Fruit fly (Drosophila melanogaster) whole organism, prepupa: Measurements from ENCODE around the gene CG17440.

Experiments used
- Blimp-1 ChIP-seq: fragments of 200-800 bp; sonication (Bioruptor generic); optimal IDR thresholded peaks from 3 replicates; lab custom pipeline; 2017; ENCODE audit warnings: missing biosample characterization, missing genetic modification characterization, mild to moderate bottlenecking, moderate library complexity, missing genetic modification reagents
- CG10669 ChIP-seq: fragments of 200-800 bp; sonication (Bioruptor generic); optimal IDR thresholded peaks from 3 replicates; lab custom pipeline; 2018; ENCODE audit warnings: missing biosample characterization, mild to moderate bottlenecking, missing genetic modification characterization, moderate library complexity
- CG11294 ChIP-seq: fragments of 200-800 bp; sonication (Bioruptor generic); IDR thresholded peaks from 2 replicates; pipeline ENCODE4 v1.3.6; 2022; ENCODE audit warnings: missing biosample characterization, missing genetic modification characterization
- CG11762 ChIP-seq: fragments of 200-800 bp; sonication (Bioruptor generic); optimal IDR thresholded peaks from 3 replicates; lab custom pipeline; 2016; ENCODE audit warnings: missing biosample characterization, missing genetic modification characterization; ENCODE audit not compliant: insufficient read depth
- CG15336 ChIP-seq: fragments of 200-800 bp; sonication (Bioruptor generic); IDR thresholded peaks from 2 replicates; pipeline ENCODE4 v1.3.6; 2022; ENCODE audit warnings: missing biosample characterization, missing genetic modification characterization
- CG16779 ChIP-seq: fragments of 200-800 bp; sonication (Bioruptor generic); optimal IDR thresholded peaks from 3 replicates; lab custom pipeline; 2017; ENCODE audit warnings: missing biosample characterization, mild to moderate bottlenecking, missing genetic modification characterization
- CG3032 ChIP-seq: fragments of 200-800 bp; optimal IDR thresholded peaks from 2 replicates; lab custom pipeline; 2019; ENCODE audit warnings: missing biosample characterization, mild to moderate bottlenecking, missing genetic modification characterization, moderate library complexity
- CG31627 ChIP-seq: fragments of 200-800 bp; sonication (Bioruptor generic); optimal IDR thresholded peaks from 3 replicates; lab custom pipeline; 2016; ENCODE audit warnings: missing biosample characterization, missing genetic modification characterization
- CG32006 ChIP-seq: fragments of 200-800 bp; sonication (Bioruptor generic); optimal IDR thresholded peaks from 3 replicates; lab custom pipeline; 2017; ENCODE audit warnings: missing biosample characterization, mild to moderate bottlenecking, missing genetic modification characterization
- CG3919 ChIP-seq: fragments of 200-800 bp; sonication (Bioruptor generic); optimal IDR thresholded peaks from 3 replicates; lab custom pipeline; 2016; ENCODE audit warnings: missing biosample characterization, missing genetic modification characterization
- CG6808 ChIP-seq: fragments of 200-800 bp; sonication (Bioruptor generic); optimal IDR thresholded peaks from 3 replicates; lab custom pipeline; 2017; ENCODE audit warnings: missing biosample characterization, missing genetic modification characterization, mild to moderate bottlenecking, moderate library complexity, missing genetic modification reagents
- CG6854 ChIP-seq: fragments of 200-800 bp; sonication (Bioruptor generic); optimal IDR thresholded peaks from 2 replicates; lab custom pipeline; 2017; ENCODE audit warnings: missing biosample characterization, mild to moderate bottlenecking, missing genetic modification characterization
- CG8119 ChIP-seq: fragments of 200-800 bp; sonication (Bioruptor generic); IDR thresholded peaks from 3 replicates; pipeline ENCODE4 v1.3.6; 2022; ENCODE audit warnings: missing biosample characterization, missing genetic modification characterization
- CG8632 ChIP-seq: fragments of 200-800 bp; sonication (Bioruptor generic); optimal IDR thresholded peaks from 3 replicates; lab custom pipeline; 2016; ENCODE audit warnings: missing biosample characterization, missing genetic modification characterization
- CG9139 ChIP-seq: fragments of 200-800 bp; sonication (Bioruptor generic); optimal IDR thresholded peaks from 3 replicates; lab custom pipeline; 2017; ENCODE audit warnings: missing biosample characterization, mild to moderate bottlenecking, missing genetic modification characterization
- Eip78C ChIP-seq: fragments of 200-800 bp; sonication (Bioruptor generic); peaks from one replicate; lab custom pipeline; 2016; ENCODE audit warnings: missing biosample characterization, missing genetic modification characterization
- Eip93F ChIP-seq: fragments of 200-800 bp; sonication (Bioruptor generic); optimal IDR thresholded peaks from 2 replicates; lab custom pipeline; 2016; ENCODE audit warnings: missing biosample characterization, mild to moderate bottlenecking, missing genetic modification characterization
- Ets21C ChIP-seq: fragments of 200-800 bp; sonication (Bioruptor generic); optimal IDR thresholded peaks from 3 replicates; lab custom pipeline; 2016; ENCODE audit warnings: missing biosample characterization, missing genetic modification characterization
- Ets96B ChIP-seq: fragments of 200-800 bp; optimal IDR thresholded peaks from 2 replicates; lab custom pipeline; 2019; ENCODE audit warnings: missing biosample characterization, mild to moderate bottlenecking, missing genetic modification characterization, moderate library complexity
- Gug ChIP-seq: fragments of 200-800 bp; sonication (Bioruptor generic); IDR thresholded peaks from 2 replicates; pipeline ENCODE4 v1.3.6; 2022; ENCODE audit warnings: missing biosample characterization, missing genetic modification characterization
- Lpt ChIP-seq: fragments of 200-800 bp; sonication (Bioruptor generic); optimal IDR thresholded peaks from 3 replicates; lab custom pipeline; 2016; ENCODE audit warnings: missing biosample characterization, missing genetic modification characterization
- OdsH ChIP-seq: fragments of 200-800 bp; sonication (Bioruptor generic); optimal IDR thresholded peaks from 3 replicates; lab custom pipeline; 2016; ENCODE audit warnings: missing biosample characterization, missing genetic modification characterization
- achi ChIP-seq: fragments of 200-800 bp; sonication (Bioruptor generic); optimal IDR thresholded peaks from 3 replicates; lab custom pipeline; 2016; ENCODE audit warnings: missing biosample characterization, missing genetic modification characterization
- cyc ChIP-seq: fragments of 200-800 bp; sonication (Bioruptor generic); optimal IDR thresholded peaks from 3 replicates; lab custom pipeline; 2016; ENCODE audit warnings: missing biosample characterization, missing genetic modification characterization
- dsx ChIP-seq: fragments of 200-800 bp; optimal IDR thresholded peaks from 3 replicates; lab custom pipeline; 2019; ENCODE audit warnings: missing biosample characterization, mild to moderate bottlenecking, missing genetic modification characterization, moderate library complexity; ENCODE audit not compliant: poor library complexity, severe bottlenecking
- eg ChIP-seq: fragments of 200-800 bp; sonication (Bioruptor generic); IDR thresholded peaks from 3 replicates; pipeline ENCODE4 v1.3.6; 2022; ENCODE audit warnings: missing biosample characterization, missing genetic modification characterization
- esn ChIP-seq: fragments of 200-800 bp; sonication (Bioruptor generic); optimal IDR thresholded peaks from 2 replicates; lab custom pipeline; 2016; ENCODE audit warnings: missing biosample characterization, mild to moderate bottlenecking, missing genetic modification characterization, moderate library complexity
- fd59A ChIP-seq: fragments of 200-800 bp; sonication (Bioruptor generic); optimal IDR thresholded peaks from 2 replicates; lab custom pipeline; 2017; ENCODE audit warnings: missing biosample characterization, mild to moderate bottlenecking, missing genetic modification characterization, missing genetic modification reagents
- lz ChIP-seq: fragments of 200-800 bp; sonication (Bioruptor generic); optimal IDR thresholded peaks from 3 replicates; lab custom pipeline; 2016; ENCODE audit warnings: missing biosample characterization, missing genetic modification characterization
- net ChIP-seq: fragments of 200-800 bp; sonication (Bioruptor generic); optimal IDR thresholded peaks from 3 replicates; lab custom pipeline; 2016; ENCODE audit warnings: missing biosample characterization, missing genetic modification characterization
- pdm3 ChIP-seq: fragments of 200-800 bp; sonication (Bioruptor generic); optimal IDR thresholded peaks from 3 replicates; lab custom pipeline; 2016; ENCODE audit warnings: missing biosample characterization, missing genetic modification characterization
- salr ChIP-seq, 2 experiments: fragments of 200-800 bp; sonication (Bioruptor generic); optimal IDR thresholded peaks; 3 replicates each; lab custom pipeline; 2016 to 2018; ENCODE audit warnings: missing biosample characterization in 2 of 2, missing genetic modification characterization in 2 of 2, mild to moderate bottlenecking in 1 of 2
- spab ChIP-seq: fragments of 200-800 bp; sonication (Bioruptor generic); optimal IDR thresholded peaks from 2 replicates; lab custom pipeline; 2017; ENCODE audit warnings: missing biosample characterization, mild to moderate bottlenecking, missing genetic modification characterization, missing genetic modification reagents
- ss ChIP-seq, 2 experiments: fragments of 200-800 bp; sonication (Bioruptor generic); optimal IDR thresholded peaks; 2 replicates in 1 of 2; 3 replicates in 1 of 2; lab custom pipeline; 2017 to 2018; ENCODE audit warnings: mild to moderate bottlenecking in 2 of 2, missing biosample characterization in 2 of 2, missing genetic modification characterization in 2 of 2, moderate library complexity in 1 of 2
- topi ChIP-seq: fragments of 200-800 bp; sonication (Bioruptor generic); optimal IDR thresholded peaks from 3 replicates; lab custom pipeline; 2016; ENCODE audit warnings: missing biosample characterization, missing genetic modification characterization
- vri ChIP-seq: fragments of 200-800 bp; sonication (Bioruptor generic); optimal IDR thresholded peaks from 3 replicates; lab custom pipeline; 2016; ENCODE audit warnings: missing biosample characterization, mild to moderate bottlenecking, missing genetic modification characterization

The CG17440 gene

dm6 chrX:9272830-9273507, 3.2 kb upstream of the CG17440 start, which contains the start of the genes Cfp1 and Aladin:
Gene Cfp1, minus strand, starts transcription at chrX:9272960.
Gene Aladin, plus strand, starts transcription at chrX:9273413.
- peak; percentile 24 for TF ChIP-seq esn (GFP tag; lab: Kevin White, UChicago)
- no peak for TF ChIP-seq Lpt (GFP tag; lab: Kevin White, UChicago)

DNA sequence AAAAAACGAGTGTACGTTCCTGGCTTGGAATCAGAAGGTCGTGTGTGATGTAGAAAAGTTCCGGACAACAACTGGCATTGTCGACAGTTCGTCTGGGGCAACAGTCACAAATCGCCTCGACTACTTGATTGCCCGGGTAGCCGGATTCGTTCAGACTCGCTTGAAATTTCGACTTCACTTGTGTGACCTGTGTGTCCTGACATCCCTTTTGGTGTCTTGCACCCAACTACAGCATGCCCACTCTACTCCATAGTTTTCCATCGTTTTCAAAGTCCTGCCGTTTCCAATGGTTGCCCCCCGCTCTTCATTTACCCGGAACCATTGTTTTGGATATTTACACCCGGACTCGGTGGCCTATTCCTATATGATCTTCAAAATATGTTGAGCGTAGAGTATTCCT, 2.1 kb downstream of the CG17440 start, which contains the start of gene Erk7:
TSS of gene Erk7 (minus strand) at position 101 of the 400 bp plus-strand sequence.
- no peak for TF ChIP-seq net (GFP tag; lab: Kevin White, UChicago)
- no peak for TF ChIP-seq CG8632 (GFP tag; lab: Kevin White, UChicago)
- TF ChIP-seq CG8119 (GFP tag; lab: Robert Waterston, UW): no peak

dm6 chrX:9266082-9266481, 3.6 kb downstream of the CG17440 start:
- TF ChIP-seq CG9139: no peak
- no peak for TF ChIP-seq lz (GFP tag; lab: Kevin White, UChicago)
- TF ChIP-seq CG3919: no peak
- TF ChIP-seq CG15336 (GFP tag; lab: Robert Waterston, UW): peak; percentile 66
- no peak for TF ChIP-seq topi (GFP tag; lab: Kevin White, UChicago)
- TF ChIP-seq ss (GFP tag; optimal IDR thresholded peaks at IDR 0.05; lab: Kevin White, UChicago): no peak
- TF ChIP-seq Ets96B (tag; lab: Kevin White, UChicago): no peak
- TF ChIP-seq spab (GFP tag; lab: Kevin White, UChicago): no peak
- no peak for TF ChIP-seq fd59A
- no peak for TF ChIP-seq pdm3 (GFP tag; lab: Kevin White, UChicago)
- TF ChIP-seq dsx (GFP tag; lab: Kevin White, UChicago): no peak
- no peak for TF ChIP-seq salr (GFP tag; optimal IDR thresholded peaks at IDR 0.05; lab: Kevin White, UChicago)
- TF ChIP-seq CG11762 (GFP tag; lab: Kevin White, UChicago): no peak
- TF ChIP-seq CG31627 (GFP tag; lab: Kevin White, UChicago): no peak
- TF ChIP-seq CG11294 (GFP tag; lab: Robert Waterston, UW): no peak
- TF ChIP-seq CG16779: no peak
- no peak for TF ChIP-seq achi (GFP tag; lab: Kevin White, UChicago)
- peak; percentile 56 for TF ChIP-seq Eip78C
- TF ChIP-seq Gug (GFP tag; lab: Robert Waterston, UW): peak; percentile 18; the same call in 1 of the 2 replicates
- TF ChIP-seq vri: no peak
- peak; percentile 32 for TF ChIP-seq CG32006 (GFP tag; lab: Kevin White, UChicago)
- TF ChIP-seq Blimp-1 (GFP tag; lab: Kevin White, UChicago): no peak
- TF ChIP-seq Eip93F (GFP tag; lab: Kevin White, UChicago): no peak
- no peak for TF ChIP-seq cyc (GFP tag; lab: Kevin White, UChicago)
- no peak for TF ChIP-seq CG10669 (GFP tag; lab: Kevin White, UChicago)
- TF ChIP-seq CG6808 (GFP tag; lab: Kevin White, UChicago): no peak
- TF ChIP-seq CG6854 (GFP tag; lab: Kevin White, UChicago): no peak
- TF ChIP-seq OdsH: no peak
- no peak for TF ChIP-seq CG3032 (tag; lab: Kevin White, UChicago)
- TF ChIP-seq CG8119 (GFP tag; lab: Robert Waterston, UW): peak; percentile 50; the same call in 2 of the 3 replicates
- 0 out of 3 replicates have a peak, but pooled peaks have one; percentile 10 for TF ChIP-seq eg
- no peak for TF ChIP-seq CG8632 (GFP tag; lab: Kevin White, UChicago)
- TF ChIP-seq Ets21C (GFP tag; lab: Kevin White, UChicago): no peak
